Worm (Caenorhabditis elegans): ENCODE measurements around the gene bath-21.

DNA sequence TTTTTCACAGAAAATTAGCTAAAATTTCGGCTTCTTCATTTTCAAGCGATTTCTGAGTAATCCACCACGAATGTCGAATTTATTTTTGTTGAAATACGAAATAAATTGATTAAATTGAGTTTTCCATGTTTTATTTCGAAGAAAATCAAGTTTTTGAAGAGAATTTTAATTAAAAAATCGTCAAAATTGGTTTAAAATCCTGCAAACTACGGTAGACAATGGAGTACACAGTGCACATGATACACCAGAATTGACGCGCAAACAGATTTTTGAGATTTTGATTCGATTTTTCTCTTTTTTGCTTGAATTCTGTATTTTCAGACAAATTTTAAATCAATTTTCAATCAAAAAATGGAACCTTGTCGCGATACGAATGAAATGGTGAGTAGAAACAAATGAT, 6.9 kb upstream of the bath-21 start, which contains the start of gene F59H6.14:
- TF ChIP-seq med-1 (GFP tag; optimal IDR thresholded peaks at IDR 0.05; ENCODE audit: insufficient read depth): no peak
- TF ChIP-seq flt-1 (GFP tag; IDR thresholded peaks at IDR 0.05): no peak
- TF ChIP-seq tab-1 (GFP tag; IDR thresholded peaks at IDR 0.05): no peak
- no peak for TF ChIP-seq ref-1 (GFP tag; conservative IDR thresholded peaks at IDR 0.05)
- TF ChIP-seq ztf-23 (GFP tag; IDR thresholded peaks at IDR 0.05): no peak
